Worm (Caenorhabditis elegans) whole organism, young adult: ENCODE results near the gene spch-1.

ENCODE experiments used
- B0336.3 ChIP-seq: fragments of 200-800 bp; sonication (Bioruptor generic); IDR thresholded peaks from 2 replicates; pipeline ENCODE4 v1.3.6; 2022; ENCODE audit warnings: missing genetic modification characterization, missing compliant biosample characterization
- C17E4.6 ChIP-seq: fragments of 200-800 bp; sonication (Bioruptor generic); IDR thresholded peaks from 2 replicates; pipeline ENCODE4 v1.3.6; 2022; ENCODE audit warnings: missing genetic modification reagents, missing genetic modification characterization, missing compliant biosample characterization
- D2030.7 ChIP-seq: fragments of 200-800 bp; sonication (Bioruptor generic); IDR thresholded peaks from 2 replicates; pipeline ENCODE4 v1.3.6; 2022; ENCODE audit warnings: missing genetic modification reagents, missing genetic modification characterization, missing compliant biosample characterization
- F52B5.7 ChIP-seq: sonication (generic microtip); optimal IDR thresholded peaks from 2 replicates; lab custom pipeline; 2016; ENCODE audit warnings: mild to moderate bottlenecking, missing genetic modification characterization, missing compliant biosample characterization
- F55B11.4 ChIP-seq: sonication (generic microtip); optimal IDR thresholded peaks from 2 replicates; lab custom pipeline; 2016; ENCODE audit warnings: missing compliant biosample characterization, missing genetic modification characterization, borderline replicate concordance; ENCODE audit not compliant: insufficient read depth
- F57A8.1 ChIP-seq: fragments of 200-800 bp; sonication (Bioruptor generic); optimal IDR thresholded peaks from 2 replicates; lab custom pipeline; 2018; ENCODE audit warnings: mild to moderate bottlenecking, missing genetic modification characterization, moderate library complexity, missing compliant biosample characterization
- K11D2.4 ChIP-seq: fragments of 200-800 bp; sonication (Bioruptor generic); IDR thresholded peaks from 2 replicates; pipeline ENCODE4 v1.3.6; 2022; ENCODE audit warnings: missing genetic modification reagents, missing genetic modification characterization, missing compliant biosample characterization
- T07F8.4 ChIP-seq: sonication (generic microtip); optimal IDR thresholded peaks from 2 replicates; lab custom pipeline; 2016; ENCODE audit warnings: mild to moderate bottlenecking, missing genetic modification characterization, moderate library complexity, missing compliant biosample characterization
- T26A5.8 ChIP-seq: sonication (generic microtip); optimal IDR thresholded peaks from 2 replicates; lab custom pipeline; 2016; ENCODE audit warnings: missing genetic modification characterization, missing compliant biosample characterization
- Y56A3A.18 ChIP-seq: fragments of 200-800 bp; sonication (Bioruptor generic); IDR thresholded peaks from 2 replicates; pipeline ENCODE4 v1.3.6; 2022; ENCODE audit warnings: missing genetic modification reagents, missing genetic modification characterization, missing compliant biosample characterization
- Y79H2A.3 ChIP-seq: fragments of 200-800 bp; sonication (Bioruptor generic); conservative IDR thresholded peaks from 2 replicates; pipeline ENCODE4 v1.3.6; 2022; ENCODE audit warnings: missing genetic modification reagents, missing genetic modification characterization, missing compliant biosample characterization
- Y95B8A.8 ChIP-seq: fragments of 200-800 bp; sonication (Bioruptor generic); IDR thresholded peaks from 2 replicates; pipeline ENCODE4 v1.3.6; 2022; ENCODE audit warnings: missing genetic modification reagents, missing genetic modification characterization, missing compliant biosample characterization
- atf-7 ChIP-seq: sonication (generic microtip); optimal IDR thresholded peaks from 2 replicates; lab custom pipeline; 2017; ENCODE audit warnings: mild to moderate bottlenecking, missing genetic modification characterization, missing compliant biosample characterization
- attf-6 ChIP-seq: fragments of 200-800 bp; sonication (Bioruptor generic); IDR thresholded peaks from 2 replicates; pipeline ENCODE4 v1.3.6; 2022; ENCODE audit warnings: missing genetic modification reagents, missing genetic modification characterization, missing compliant biosample characterization
- bed-1 ChIP-seq: fragments of 200-800 bp; sonication (Bioruptor generic); IDR thresholded peaks from 2 replicates; pipeline ENCODE4 v1.3.6; 2022; ENCODE audit warnings: missing genetic modification reagents, missing genetic modification characterization, missing compliant biosample characterization
- ccch-3 ChIP-seq: fragments of 200-800 bp; sonication (Bioruptor generic); optimal IDR thresholded peaks from 2 replicates; lab custom pipeline; 2018; ENCODE audit warnings: mild to moderate bottlenecking, missing genetic modification characterization, missing compliant biosample characterization
- cebp-2 ChIP-seq: fragments of 200-800 bp; sonication (Bioruptor generic); IDR thresholded peaks from 2 replicates; pipeline ENCODE4 v1.3.6; 2022; ENCODE audit warnings: missing genetic modification characterization, missing compliant biosample characterization
- ceh-58 ChIP-seq: fragments of 200-800 bp; sonication (Bioruptor generic); IDR thresholded peaks from 2 replicates; pipeline ENCODE4 v1.3.6; 2022; ENCODE audit warnings: missing genetic modification characterization, missing compliant biosample characterization
- ceh-91 ChIP-seq: fragments of 200-800 bp; sonication (Bioruptor generic); IDR thresholded peaks from 2 replicates; pipeline ENCODE4 v1.3.6; 2022; ENCODE audit warnings: missing genetic modification reagents, missing genetic modification characterization, missing compliant biosample characterization
- die-1 ChIP-seq: sonication (generic microtip); optimal IDR thresholded peaks from 2 replicates; lab custom pipeline; 2016; ENCODE audit warnings: missing genotype, mild to moderate bottlenecking, missing genetic modification characterization, missing compliant biosample characterization
- dpff-1 ChIP-seq: sonication (generic microtip); optimal IDR thresholded peaks from 2 replicates; lab custom pipeline; 2017; ENCODE audit warnings: mild to moderate bottlenecking, missing genetic modification characterization, missing compliant biosample characterization
- egl-44 ChIP-seq: fragments of 200-800 bp; sonication (Bioruptor generic); IDR thresholded peaks from 2 replicates; pipeline ENCODE4 v1.3.6; 2022; ENCODE audit warnings: missing genetic modification reagents, missing genetic modification characterization, missing compliant biosample characterization
- gei-17 ChIP-seq: fragments of 200-800 bp; sonication (Bioruptor generic); optimal IDR thresholded peaks from 2 replicates; lab custom pipeline; 2018; ENCODE audit warnings: mild to moderate bottlenecking, missing genetic modification characterization, missing compliant biosample characterization
- him-1 ChIP-seq: sonication (generic microtip); optimal IDR thresholded peaks from 2 replicates; lab custom pipeline; 2016; ENCODE audit warnings: missing genotype, missing genetic modification reagents, missing genetic modification characterization, missing compliant biosample characterization
- hmg-20 ChIP-seq: fragments of 200-800 bp; sonication (Bioruptor generic); IDR thresholded peaks from 2 replicates; pipeline ENCODE4 v1.3.6; 2022; ENCODE audit warnings: missing genetic modification reagents, missing genetic modification characterization, missing compliant biosample characterization
- lin-35 ChIP-seq, 3 experiments: fragments of 150-350 bp in 2 of 3; sonication (generic microtip) in 1 of 3; optimal IDR thresholded peaks; 2 replicates each; lab custom pipeline; 2014 to 2018; ENCODE audit warnings: missing biosample characterization in 3 of 3, missing genetic modification characterization in 3 of 3, missing genetic modification reagents in 3 of 3
- lsl-1 ChIP-seq: fragments of 200-800 bp; sonication (Bioruptor generic); optimal IDR thresholded peaks from 2 replicates; lab custom pipeline; 2018; ENCODE audit warnings: mild to moderate bottlenecking, missing genetic modification characterization, moderate library complexity, missing compliant biosample characterization
- lsy-27 ChIP-seq: sonication (generic microtip); optimal IDR thresholded peaks from 2 replicates; lab custom pipeline; 2017; ENCODE audit warnings: missing genetic modification characterization, mild to moderate bottlenecking, missing compliant biosample characterization, antibody characterized with exemption, missing genotype, borderline replicate concordance; ENCODE audit not compliant: insufficient read depth
- mel-28 ChIP-seq: sonication (generic microtip); optimal IDR thresholded peaks from 2 replicates; lab custom pipeline; 2016; ENCODE audit warnings: borderline replicate concordance, mild to moderate bottlenecking, missing genetic modification characterization, missing compliant biosample characterization
- nfya-1 ChIP-seq: sonication (generic microtip); optimal IDR thresholded peaks from 2 replicates; lab custom pipeline; 2017; ENCODE audit warnings: antibody characterized with exemption, missing compliant biosample characterization, missing genetic modification characterization, borderline replicate concordance; ENCODE audit not compliant: insufficient read depth
- nfyb-1 ChIP-seq: fragments of 200-800 bp; sonication (Bioruptor generic); IDR thresholded peaks from 2 replicates; pipeline ENCODE4 v1.3.6; 2022; ENCODE audit warnings: missing genetic modification reagents, missing genetic modification characterization, missing compliant biosample characterization
- nhr-90 ChIP-seq: sonication (generic microtip); optimal IDR thresholded peaks from 2 replicates; lab custom pipeline; 2016; ENCODE audit warnings: missing genotype, mild to moderate bottlenecking, missing genetic modification characterization, missing compliant biosample characterization
- pha-4 ChIP-seq: fragments of 150-350 bp; sonication (generic microtip); optimal IDR thresholded peaks from 2 replicates; lab custom pipeline; 2014; ENCODE audit warnings: missing biosample characterization, missing genetic modification reagents, missing genetic modification characterization
- rec-8 ChIP-seq, 2 experiments: sonication (generic microtip); optimal IDR thresholded peaks; 2 replicates each; lab custom pipeline; 2016; ENCODE audit warnings: mild to moderate bottlenecking in 2 of 2, missing genetic modification characterization in 2 of 2, missing genetic modification reagents in 2 of 2, missing genotype in 2 of 2, missing biosample characterization in 1 of 2, missing compliant biosample characterization in 1 of 2, moderate library complexity in 1 of 2
- repo-1 ChIP-seq: sonication (generic microtip); optimal IDR thresholded peaks from 2 replicates; lab custom pipeline; 2017; ENCODE audit warnings: mild to moderate bottlenecking, missing genetic modification characterization, missing compliant biosample characterization
- sea-2 ChIP-seq: fragments of 200-800 bp; sonication (Bioruptor generic); IDR thresholded peaks from 2 replicates; pipeline ENCODE4 v1.3.6; 2022; ENCODE audit warnings: missing genetic modification characterization, missing compliant biosample characterization
- snpc-1.3 ChIP-seq: sonication (generic microtip); optimal IDR thresholded peaks from 2 replicates; lab custom pipeline; 2017; ENCODE audit warnings: missing genetic modification characterization, mild to moderate bottlenecking, missing compliant biosample characterization, antibody characterized with exemption, moderate library complexity, missing genotype, missing genetic modification reagents; ENCODE audit not compliant: insufficient read depth
- unc-62 ChIP-seq: fragments of 150-350 bp; optimal IDR thresholded peaks from 2 replicates; lab custom pipeline; 2014; ENCODE audit warnings: missing biosample characterization, missing genetic modification reagents, missing genetic modification characterization
- ztf-18 ChIP-seq: sonication (generic microtip); optimal IDR thresholded peaks from 2 replicates; lab custom pipeline; 2016; ENCODE audit warnings: missing genotype, mild to moderate bottlenecking, missing genetic modification characterization, missing compliant biosample characterization
- ztf-25 ChIP-seq: fragments of 200-800 bp; sonication (Bioruptor generic); IDR thresholded peaks from 2 replicates; pipeline ENCODE4 v1.3.6; 2022; ENCODE audit warnings: missing genetic modification reagents, missing genetic modification characterization, missing compliant biosample characterization

The spch-1 gene

DNA sequence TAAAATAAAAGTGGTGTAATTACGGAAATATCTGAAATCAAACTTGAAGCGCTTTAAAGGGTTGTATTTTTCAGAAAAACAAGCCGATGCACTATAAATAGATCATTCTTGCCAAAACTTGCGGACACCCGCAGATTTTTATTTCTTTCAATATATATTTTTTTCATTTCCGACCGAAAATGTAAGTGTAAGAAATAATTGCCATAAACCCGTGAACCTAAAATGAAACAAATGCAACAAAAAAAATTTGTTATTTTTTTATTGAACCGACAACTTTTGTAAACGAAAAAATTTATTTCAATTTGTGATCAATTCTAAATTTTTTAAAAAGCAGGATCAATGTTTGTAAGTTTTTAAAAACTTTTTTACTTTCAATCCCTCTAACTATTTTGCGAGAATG, 30.5 kb downstream of the spch-1 start, which contains the start of gene W01B6.6 (continued):
- TF ChIP-seq nfya-1 (no peak), F52B5.7 (tag; lab: Kevin White, UChicago) (no peak), nhr-90 (tag; lab: Kevin White, UChicago) (no peak), D2030.7 (GFP tag; lab: Robert Waterston, UW) (no peak)

DNA sequence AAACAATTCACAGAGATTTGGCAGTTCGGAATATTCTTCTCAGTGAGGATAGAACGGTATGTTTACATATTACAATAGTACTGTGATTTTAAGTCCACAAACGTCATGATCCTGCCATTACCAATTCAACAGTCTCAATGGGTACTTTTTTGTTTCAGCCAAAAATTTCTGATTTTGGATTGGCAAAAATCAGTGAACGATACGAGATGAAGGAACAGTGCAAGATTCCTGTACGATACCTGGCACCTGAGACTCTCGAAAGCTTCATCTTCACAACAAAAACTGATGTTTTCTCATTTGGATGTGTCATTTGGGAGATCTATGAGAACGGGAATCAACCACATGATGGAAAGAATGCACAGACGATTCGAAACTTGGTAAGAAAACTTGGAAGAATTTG, 33.3 kb downstream of the spch-1 start:
- TF ChIP-seq nhr-90 (tag; lab: Kevin White, UChicago): no peak
- TF ChIP-seq sea-2 (GFP tag; lab: Robert Waterston, UW): no peak
- no peak for TF ChIP-seq hmg-20 (GFP tag; lab: Robert Waterston, UW)
- no peak for TF ChIP-seq dpff-1
- no peak for TF ChIP-seq lsy-27 (tag; lab: Kevin White, UChicago)
- no peak for TF ChIP-seq gei-17 (GFP tag; lab: Kevin White, UChicago)

DNA sequence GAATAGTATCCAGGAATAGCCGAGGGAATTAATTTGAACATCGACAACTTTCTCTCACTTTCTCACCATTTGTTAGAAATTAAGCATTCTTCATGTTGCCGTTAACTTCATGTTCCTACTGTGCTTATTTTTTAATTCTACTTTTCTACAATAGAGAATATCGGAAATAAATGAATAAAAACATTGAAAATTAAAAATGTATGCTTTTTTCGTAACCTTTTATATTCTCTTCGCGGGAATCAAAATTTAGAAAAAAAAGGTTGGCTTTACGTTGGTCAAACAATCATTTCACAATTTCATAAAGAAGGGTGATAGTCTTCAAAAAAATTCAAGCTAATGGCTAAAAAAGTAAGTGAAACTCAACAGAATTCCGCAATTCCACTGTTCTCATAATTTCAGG, 35.4 kb downstream of the spch-1 start, which contains the start of gene W01B6.5:
W01B6.5 (plus strand) TSS at position 301 of the 400 bp plus-strand sequence.
- TF ChIP-seq bed-1 (GFP tag; lab: Robert Waterston, UW) (no peak), C17E4.6 (GFP tag; lab: Robert Waterston, UW) (no peak), nhr-90 (tag; lab: Kevin White, UChicago) (no peak), him-1 (tag; lab: Kevin White, UChicago) (no peak), F55B11.4 (tag; lab: Kevin White, UChicago) (no peak), T07F8.4 (tag; lab: Kevin White, UChicago) (no peak), ceh-58 (GFP tag; lab: Robert Waterston, UW) (no peak)

ce11 chrIV:10075034-10075510, 36.3 kb downstream of the spch-1 start, which contains the start of the genes ttbk-4 and W01B6.4:
TSS of gene ttbk-4 (minus strand) at chrIV:10075134.
TSS of gene W01B6.4 (plus strand) at chrIV:10075460.
- TF ChIP-seq T26A5.8 (tag; lab: Kevin White, UChicago) (no peak), cebp-2 (GFP tag; lab: Robert Waterston, UW) (no peak), Y79H2A.3 (GFP tag; lab: Robert Waterston, UW) (no peak), Y56A3A.18 (GFP tag; lab: Robert Waterston, UW) (no peak), unc-62 (GFP tag; lab: Kevin White, UChicago) (no peak), pha-4 (tag; lab: Kevin White, UChicago) (no peak), sea-2 (GFP tag; lab: Robert Waterston, UW) (no peak), ztf-25 (GFP tag; lab: Robert Waterston, UW) (no peak), ccch-3 (GFP tag; lab: Kevin White, UChicago) (no peak), rec-8 (tag; optimal IDR thresholded peaks at IDR 0.05; lab: Kevin White, UChicago) (no peak), B0336.3 (GFP tag; lab: Robert Waterston, UW) (no peak)

- TF ChIP-seq atf-7 (tag; lab: Kevin White, UChicago) (no peak), K11D2.4 (GFP tag; lab: Robert Waterston, UW) (no peak), egl-44 (GFP tag; lab: Robert Waterston, UW) (no peak), F57A8.1 (no peak), mel-28 (tag; lab: Kevin White, UChicago) (no peak), lsl-1 (GFP tag; lab: Kevin White, UChicago) (no peak), F52B5.7 (tag; lab: Kevin White, UChicago) (no peak), nfyb-1 (GFP tag; lab: Robert Waterston, UW) (no peak), ccch-3 (GFP tag; lab: Kevin White, UChicago) (no peak), ztf-18 (no peak), die-1 (no peak), him-1 (tag; lab: Kevin White, UChicago) (no peak), ztf-25 (GFP tag; lab: Robert Waterston, UW) (no peak), attf-6 (GFP tag; lab: Robert Waterston, UW) (no peak), ceh-91 (no peak), Y95B8A.8 (GFP tag; lab: Robert Waterston, UW) (no peak), snpc-1.3 (tag; lab: Kevin White, UChicago) (no peak), lin-35 (GFP tag; optimal IDR thresholded peaks at IDR 0.05; lab: Kevin White, UChicago) (no peak), repo-1 (tag; lab: Kevin White, UChicago) (no peak), nhr-90 (tag; lab: Kevin White, UChicago) (no peak)
- TF ChIP-seq, all 124 proteins: peak for 0
Measured at ce11 chrIV:10072527-10072926, 38.8 kb downstream of the spch-1 start, which contains the start of gene W01B6.3. TSS of gene W01B6.3 (minus strand) at chrIV:10072627.
